Fruit fly (Drosophila melanogaster) whole organism: Measurements from ENCODE around the gene CG43897.

Experiments
- CG8478 ChIP-seq: fragments of >200 bp; optimal IDR thresholded peaks from 2 replicates; lab custom pipeline; 2018; ENCODE audit warnings: inconsistent platforms
- Dll ChIP-seq: fragments of >200 bp; optimal IDR thresholded peaks from 2 replicates; lab custom pipeline; 2017
- EcR ChIP-seq, 2 experiments: fragments of >200 bp; optimal IDR thresholded peaks; 2 replicates each; lab custom pipeline; 2017; ENCODE audit warnings: missing biosample characterization in 2 of 2, missing genetic modification characterization in 2 of 2, missing genetic modification reagents in 2 of 2
- pan ChIP-seq: fragments of >200 bp; optimal IDR thresholded peaks from 2 replicates; lab custom pipeline; 2017
- psq ChIP-seq: fragments of >200 bp; optimal IDR thresholded peaks from 2 replicates; lab custom pipeline; 2017
- usp ChIP-seq: fragments of >200 bp; optimal IDR thresholded peaks from 2 replicates; lab custom pipeline; 2017; ENCODE audit warnings: missing biosample characterization, missing genetic modification characterization, mixed read lengths

dm6 chr3L:9872035-9872434 is 58.4 kb downstream of the CG43897 start:
- TF ChIP-seq psq (lab: Kevin White, UChicago) (no peak), usp (GFP tag; lab: Kevin White, UChicago) (no peak), CG8478 (lab: Kevin White, UChicago) (no peak), Dll (lab: Kevin White, UChicago) (no peak), pan (no peak), EcR (GFP tag; optimal IDR thresholded peaks at IDR 0.05; lab: Kevin White, UChicago) (no peak)
